Fruit fly (Drosophila melanogaster) whole organism, embryonic: Measurements from ENCODE around the gene Polr1B.

Experiments
- Ada2b ChIP-seq: fragments of 200-800 bp; sonication (Bioruptor generic); IDR thresholded peaks from 2 replicates; pipeline ENCODE4 v1.3.6; 2022; ENCODE audit warnings: missing biosample characterization, missing genetic modification characterization
- Adf1 ChIP-seq: fragments of 200-800 bp; sonication (Bioruptor generic); IDR thresholded peaks from 2 replicates; pipeline ENCODE4 v1.3.6; 2022; ENCODE audit warnings: missing biosample characterization, missing genetic modification characterization
- CG12391 ChIP-seq: fragments of 200-800 bp; sonication (Bioruptor generic); optimal IDR thresholded peaks from 3 replicates; lab custom pipeline; 2018; ENCODE audit warnings: missing biosample characterization, mild to moderate bottlenecking, missing genetic modification characterization, moderate library complexity
- CG12769 ChIP-seq: fragments of 200-800 bp; sonication (Bioruptor generic); optimal IDR thresholded peaks from 2 replicates; lab custom pipeline; 2019; ENCODE audit warnings: missing biosample characterization, mild to moderate bottlenecking, missing genetic modification characterization, moderate library complexity
- CG13287 ChIP-seq: fragments of 200-800 bp; sonication (Bioruptor generic); IDR thresholded peaks from 2 replicates; pipeline ENCODE4 v1.3.6; 2022; ENCODE audit warnings: missing biosample characterization, missing genetic modification characterization; ENCODE audit not compliant: partially characterized antibody
- CG13775 ChIP-seq: fragments of 200-800 bp; sonication (Bioruptor generic); optimal IDR thresholded peaks from 3 replicates; lab custom pipeline; 2017; ENCODE audit warnings: missing biosample characterization, mild to moderate bottlenecking, missing genetic modification characterization
- CG17359 ChIP-seq: fragments of 200-800 bp; sonication (Bioruptor generic); optimal IDR thresholded peaks from 3 replicates; lab custom pipeline; 2018; ENCODE audit warnings: missing biosample characterization, mild to moderate bottlenecking, missing genetic modification characterization, moderate library complexity
- CG2712 ChIP-seq: fragments of 200-800 bp; optimal IDR thresholded peaks from 3 replicates; lab custom pipeline; 2019; ENCODE audit warnings: missing biosample characterization, mild to moderate bottlenecking, missing genetic modification characterization, moderate library complexity
- CG31441 ChIP-seq: fragments of 200-800 bp; sonication (Bioruptor generic); IDR thresholded peaks from 2 replicates; pipeline ENCODE4 v1.3.6; 2022; ENCODE audit warnings: missing biosample characterization, missing genetic modification characterization
- CG6175 ChIP-seq: fragments of 200-800 bp; sonication (Bioruptor generic); IDR thresholded peaks from 3 replicates; pipeline ENCODE4 v1.3.6; 2022; ENCODE audit warnings: missing biosample characterization, missing genetic modification characterization
- CG6654 ChIP-seq: fragments of 200-800 bp; sonication (Bioruptor generic); optimal IDR thresholded peaks from 2 replicates; lab custom pipeline; 2017; ENCODE audit warnings: missing biosample characterization, mild to moderate bottlenecking, missing genetic modification characterization
- CG7987 ChIP-seq: fragments of 200-800 bp; sonication (Bioruptor generic); optimal IDR thresholded peaks from 2 replicates; lab custom pipeline; 2018; ENCODE audit warnings: missing biosample characterization, mild to moderate bottlenecking, missing genetic modification characterization, moderate library complexity
- CG8765 ChIP-seq: fragments of 200-800 bp; sonication (Bioruptor generic); IDR thresholded peaks from 2 replicates; pipeline ENCODE4 v1.3.6; 2022; ENCODE audit warnings: missing biosample characterization, missing genetic modification characterization
- MBD-R2 ChIP-seq: fragments of 200-800 bp; sonication (Bioruptor generic); IDR thresholded peaks from 2 replicates; pipeline ENCODE4 v1.3.6; 2022; ENCODE audit warnings: missing biosample characterization, missing genetic modification characterization
- Med ChIP-seq: fragments of 200-800 bp; sonication (Bioruptor generic); peaks from one replicate; lab custom pipeline; 2016; ENCODE audit warnings: missing biosample characterization, missing genetic modification characterization, mild to moderate bottlenecking, inconsistent platforms, moderate library complexity
- Myb ChIP-seq: fragments of 200-800 bp; sonication (Bioruptor generic); optimal IDR thresholded peaks from 2 replicates; lab custom pipeline; 2016; ENCODE audit warnings: missing biosample characterization, missing genetic modification characterization
- Nf-YA ChIP-seq: fragments of 200-800 bp; sonication (Bioruptor generic); IDR thresholded peaks from 2 replicates; pipeline ENCODE4 v1.3.6; 2022; ENCODE audit warnings: missing biosample characterization, missing genetic modification characterization
- Nf-YC ChIP-seq: fragments of 200-800 bp; optimal IDR thresholded peaks from 3 replicates; lab custom pipeline; 2019; ENCODE audit warnings: missing biosample characterization, mild to moderate bottlenecking, missing genetic modification characterization, moderate library complexity
- Oli ChIP-seq: fragments of 200-800 bp; sonication (Bioruptor generic); optimal IDR thresholded peaks from 2 replicates; lab custom pipeline; 2018; ENCODE audit warnings: missing biosample characterization, mild to moderate bottlenecking, missing genetic modification characterization, moderate library complexity
- PHDP ChIP-seq: fragments of 200-800 bp; sonication (Bioruptor generic); optimal IDR thresholded peaks from 3 replicates; lab custom pipeline; 2018; ENCODE audit warnings: missing biosample characterization, mild to moderate bottlenecking, missing genetic modification characterization, moderate library complexity
- Sox102F ChIP-seq: fragments of 200-800 bp; sonication (Bioruptor generic); optimal IDR thresholded peaks from 2 replicates; lab custom pipeline; 2018; ENCODE audit warnings: missing biosample characterization, mild to moderate bottlenecking, missing genetic modification characterization, moderate library complexity
- Trl ChIP-seq, 3 experiments: fragments of >200 bp in 2 of 3; fragments of 200-800 bp in 1 of 3; sonication (Bioruptor generic) in 1 of 3; optimal IDR thresholded peaks; 2 replicates in 1 of 3; 3 replicates in 2 of 3; lab custom pipeline; 2016 to 2017; ENCODE audit warnings: missing biosample characterization in 1 of 3, missing genetic modification characterization in 1 of 3
- Xrp1 ChIP-seq: fragments of 200-800 bp; sonication (Bioruptor generic); IDR thresholded peaks from 2 replicates; pipeline ENCODE4 v1.3.6; 2022; ENCODE audit warnings: missing biosample characterization, missing genetic modification characterization
- ab ChIP-seq: fragments of 200-800 bp; sonication (Bioruptor generic); optimal IDR thresholded peaks from 2 replicates; lab custom pipeline; 2016; ENCODE audit warnings: missing biosample characterization, missing genetic modification characterization
- ara ChIP-seq: fragments of 200-800 bp; sonication (Bioruptor generic); IDR thresholded peaks from 2 replicates; pipeline ENCODE4 v1.3.6; 2022; ENCODE audit warnings: missing biosample characterization, missing genetic modification characterization
- chif ChIP-seq, 2 experiments: fragments of 200-800 bp; sonication (Bioruptor generic); optimal IDR thresholded peaks; 3 replicates each; lab custom pipeline; 2016; ENCODE audit warnings: missing biosample characterization in 2 of 2, missing genetic modification characterization in 2 of 2
- chinmo ChIP-seq: fragments of 200-800 bp; sonication (Bioruptor generic); IDR thresholded peaks from 4 replicates; pipeline ENCODE4 v1.3.6; 2022; ENCODE audit warnings: missing biosample characterization, missing genetic modification characterization; ENCODE audit not compliant: partially characterized antibody
- cwo ChIP-seq: fragments of 200-800 bp; sonication (Bioruptor generic); optimal IDR thresholded peaks from 3 replicates; lab custom pipeline; 2017; ENCODE audit warnings: missing biosample characterization, missing genetic modification characterization, mild to moderate bottlenecking, moderate library complexity, missing genetic modification reagents
- exex ChIP-seq: fragments of 200-800 bp; sonication (Bioruptor generic); optimal IDR thresholded peaks from 4 replicates; lab custom pipeline; 2018; ENCODE audit warnings: missing biosample characterization, mild to moderate bottlenecking, missing genetic modification characterization, moderate library complexity
- ftz-f1 ChIP-seq: fragments of 200-800 bp; sonication (Bioruptor generic); optimal IDR thresholded peaks from 2 replicates; lab custom pipeline; 2016; ENCODE audit warnings: missing biosample characterization, missing genetic modification characterization
- gem ChIP-seq: fragments of 200-800 bp; sonication (Bioruptor generic); optimal IDR thresholded peaks from 2 replicates; lab custom pipeline; 2019; ENCODE audit warnings: missing biosample characterization, mild to moderate bottlenecking, missing genetic modification characterization, moderate library complexity
- grn ChIP-seq: fragments of 200-800 bp; sonication (Bioruptor generic); optimal IDR thresholded peaks from 3 replicates; lab custom pipeline; 2017; ENCODE audit warnings: missing biosample characterization, missing genetic modification characterization
- inv ChIP-seq: fragments of 200-800 bp; sonication (Bioruptor generic); IDR thresholded peaks from 2 replicates; pipeline ENCODE4 v1.3.6; 2022; ENCODE audit warnings: missing biosample characterization, missing genetic modification characterization; ENCODE audit not compliant: partially characterized antibody
- lbe ChIP-seq: fragments of 200-800 bp; sonication (Bioruptor generic); optimal IDR thresholded peaks from 2 replicates; lab custom pipeline; 2016; ENCODE audit warnings: missing biosample characterization, mild to moderate bottlenecking, missing genetic modification characterization
- mirr ChIP-seq: fragments of 200-800 bp; sonication (Bioruptor generic); optimal IDR thresholded peaks from 3 replicates; lab custom pipeline; 2018; ENCODE audit warnings: missing biosample characterization, mild to moderate bottlenecking, missing genetic modification characterization
- nom ChIP-seq: fragments of 200-800 bp; sonication (Bioruptor generic); optimal IDR thresholded peaks from 2 replicates; lab custom pipeline; 2017; ENCODE audit warnings: missing biosample characterization, missing genetic modification characterization, mild to moderate bottlenecking, moderate library complexity, missing genetic modification reagents
- pan ChIP-seq, 4 experiments: fragments of >200 bp in 3 of 4; fragments of 200-800 bp in 1 of 4; sonication (Bioruptor generic) in 1 of 4; optimal IDR thresholded peaks in 3 of 4; IDR thresholded peaks in 1 of 4; 2 replicates each; pipeline versions ENCODE4 v1.3.6 to Lab custom; 2017 to 2022; ENCODE audit warnings: missing biosample characterization in 2 of 4, missing genetic modification characterization in 2 of 4, mixed read lengths in 1 of 4
- phol ChIP-seq: fragments of 200-800 bp; sonication (Bioruptor generic); optimal IDR thresholded peaks from 3 replicates; lab custom pipeline; 2018; ENCODE audit warnings: missing biosample characterization, mild to moderate bottlenecking, missing genetic modification characterization, moderate library complexity
- rib ChIP-seq: fragments of 200-800 bp; sonication (Bioruptor generic); IDR thresholded peaks from 2 replicates; pipeline ENCODE4 v1.3.6; 2022; ENCODE audit warnings: missing biosample characterization, missing genetic modification characterization
- row ChIP-seq: fragments of 200-800 bp; sonication (Bioruptor generic); IDR thresholded peaks from 3 replicates; pipeline ENCODE4 v1.3.6; 2022; ENCODE audit warnings: missing biosample characterization, missing genetic modification characterization
- scrt ChIP-seq: fragments of 200-800 bp; sonication (Bioruptor generic); optimal IDR thresholded peaks from 2 replicates; lab custom pipeline; 2018; ENCODE audit warnings: missing biosample characterization, mild to moderate bottlenecking, missing genetic modification characterization, moderate library complexity
- sug ChIP-seq: fragments of 200-800 bp; optimal IDR thresholded peaks from 2 replicates; lab custom pipeline; 2019; ENCODE audit warnings: missing biosample characterization, mild to moderate bottlenecking, missing genetic modification characterization, moderate library complexity
- tap ChIP-seq: fragments of 200-800 bp; optimal IDR thresholded peaks from 3 replicates; lab custom pipeline; 2019; ENCODE audit warnings: missing biosample characterization, mild to moderate bottlenecking, missing genetic modification characterization, moderate library complexity
- z ChIP-seq: fragments of 200-800 bp; sonication (Bioruptor generic); IDR thresholded peaks from 3 replicates; pipeline ENCODE4 v1.3.6; 2022; ENCODE audit warnings: missing biosample characterization, missing genetic modification characterization
- zen ChIP-seq: fragments of 200-800 bp; sonication (Bioruptor generic); optimal IDR thresholded peaks from 3 replicates; lab custom pipeline; 2018; ENCODE audit warnings: missing biosample characterization, mild to moderate bottlenecking, missing genetic modification characterization, moderate library complexity
- zfh1 ChIP-seq: fragments of 200-800 bp; sonication (Bioruptor generic); IDR thresholded peaks from 3 replicates; pipeline ENCODE4 v1.3.6; 2022; ENCODE audit warnings: missing biosample characterization, missing genetic modification characterization

The Polr1B gene

dm6 chr2L:377780-378222, 26.3 kb upstream of the Polr1B start, which contains the start of gene al (continued):
- TF ChIP-seq CG17359 (no peak), chinmo (peak; percentile 76; the same call in 1 of the 4 replicates), row (GFP tag; lab: Robert Waterston, UW) (0 out of 3 replicates have a peak, but pooled peaks have one; percentile 14), CG13287 (GFP tag; lab: Robert Waterston, UW) (peak; percentile 20; the same call in 1 of the 2 replicates), MBD-R2 (GFP tag; lab: Robert Waterston, UW) (peak; percentile 7; the same call in 1 of the 2 replicates), Nf-YC (tag; lab: Kevin White, UChicago) (peak; percentile 99), PHDP (tag; lab: Kevin White, UChicago) (no peak), CG12769 (tag; lab: Kevin White, UChicago) (peak; percentile 37), Nf-YA (peak; percentile 87), Trl (optimal IDR thresholded peaks at IDR 0.05; lab: Kevin White, UChicago) (peak; percentile 54 to 63), Trl (GFP tag; optimal IDR thresholded peaks at IDR 0.05; lab: Kevin White, UChicago) (no peak), Adf1 (GFP tag; lab: Robert Waterston, UW) (peak; percentile 35; the same call in 1 of the 2 replicates), pan (optimal IDR thresholded peaks at IDR 0.05; lab: Kevin White, UChicago) (no peak), pan (GFP tag; optimal IDR thresholded peaks at IDR 0.05 in 1 of 2, IDR thresholded peaks at IDR 0.05 in 1 of 2) (peak in 1 of 2 experiments; percentile 12), inv (no peak), ftz-f1 (GFP tag; lab: Kevin White, UChicago) (peak; percentile 1), rib (GFP tag; lab: Robert Waterston, UW) (no peak), z (0 out of 3 replicates have a peak, but pooled peaks have one; percentile 46), tap (no peak), ab (no peak), CG6654 (GFP tag; lab: Kevin White, UChicago) (no peak), CG6175 (GFP tag; lab: Robert Waterston, UW) (peak; percentile 35; the same call in 1 of the 3 replicates)

- no peak for TF ChIP-seq scrt (GFP tag; lab: Kevin White, UChicago)
- TF ChIP-seq zen (tag; lab: Kevin White, UChicago): no peak
- TF ChIP-seq CG7987 (GFP tag; lab: Kevin White, UChicago): peak; percentile 7
- peak; percentile 34 for TF ChIP-seq cwo (GFP tag; lab: Kevin White, UChicago)
- TF ChIP-seq grn (GFP tag; lab: Kevin White, UChicago): peak; percentile 94
- peak; percentile 90 for TF ChIP-seq exex (tag; lab: Kevin White, UChicago)
- peak; percentile 23 for TF ChIP-seq sug (tag; lab: Kevin White, UChicago)
- peak; percentile 61 for TF ChIP-seq mirr (GFP tag; lab: Kevin White, UChicago)
- TF ChIP-seq Xrp1: no peak
- TF ChIP-seq, all 482 proteins: peak for 6
These were observed 25.2 kb upstream of the Polr1B start for dm6 chr2L:378815-379440.

dm6 chr2L:382807-383206, 21.3 kb upstream of the Polr1B start:
- TF ChIP-seq lbe (peak; percentile 40), chif (GFP tag; optimal IDR thresholded peaks at IDR 0.05; lab: Kevin White, UChicago) (peak in 1 of 2 experiments; percentile 6), ara (GFP tag; lab: Robert Waterston, UW) (peak; percentile 53; the same call in 1 of the 2 replicates), CG13775 (GFP tag; lab: Kevin White, UChicago) (no peak), Ada2b (GFP tag; lab: Robert Waterston, UW) (peak; percentile 26; the same call in 1 of the 2 replicates), phol (tag; lab: Kevin White, UChicago) (peak; percentile 41), zfh1 (GFP tag; lab: Robert Waterston, UW) (0 out of 3 replicates have a peak, but pooled peaks have one; percentile 14), CG8765 (no peak), Sox102F (GFP tag; lab: Kevin White, UChicago) (peak; percentile 25), Myb (GFP tag; lab: Kevin White, UChicago) (no peak), CG12391 (tag; lab: Kevin White, UChicago) (peak; percentile 1), CG31441 (GFP tag; lab: Robert Waterston, UW) (0 out of 2 replicates have a peak, but pooled peaks have one; percentile 9), nom (GFP tag; lab: Kevin White, UChicago) (peak; percentile 1), CG2712 (tag; lab: Kevin White, UChicago) (peak; percentile 44), gem (peak; percentile 45), Med (peak; percentile 44), Oli (tag; lab: Kevin White, UChicago) (peak; percentile 5)
